Worm (Caenorhabditis elegans) whole organism, L4 larva: ENCODE results near the gene lgc-46.

Experiments
- F26F4.8 ChIP-seq: fragments of 200-800 bp; sonication (Bioruptor generic); conservative IDR thresholded peaks from 2 replicates; pipeline ENCODE4 v1.3.6; 2022; ENCODE audit warnings: missing genetic modification characterization, missing compliant biosample characterization
- T20F7.1 ChIP-seq: fragments of 200-800 bp; sonication (Bioruptor generic); optimal IDR thresholded peaks from 2 replicates; lab custom pipeline; 2018; ENCODE audit warnings: mild to moderate bottlenecking, missing genetic modification characterization, missing compliant biosample characterization
- T26A8.4 ChIP-seq: fragments of 200-800 bp; sonication (Bioruptor generic); IDR thresholded peaks from 2 replicates; pipeline ENCODE4 v1.3.6; 2022; ENCODE audit warnings: missing genetic modification characterization, missing compliant biosample characterization
- Y105C5A.15 ChIP-seq: fragments of 200-800 bp; sonication (Bioruptor generic); IDR thresholded peaks from 2 replicates; pipeline ENCODE4 v1.3.6; 2022; ENCODE audit warnings: missing genetic modification characterization, missing compliant biosample characterization
- Y75B8A.6 ChIP-seq: fragments of 200-800 bp; sonication (Bioruptor generic); IDR thresholded peaks from 2 replicates; pipeline ENCODE4 v1.3.6; 2022; ENCODE audit warnings: missing genetic modification reagents, missing genetic modification characterization, missing compliant biosample characterization
- ceh-32 ChIP-seq: sonication (generic microtip); optimal IDR thresholded peaks from 2 replicates; lab custom pipeline; 2016; ENCODE audit warnings: mild to moderate bottlenecking, missing genetic modification characterization, missing compliant biosample characterization; ENCODE audit not compliant: poor library complexity
- ceh-62 ChIP-seq: sonication (generic microtip); optimal IDR thresholded peaks from 2 replicates; lab custom pipeline; 2017; ENCODE audit warnings: missing biosample characterization, missing genetic modification characterization
- ces-1 ChIP-seq: fragments of 150-350 bp; sonication (generic microtip); optimal IDR thresholded peaks from 4 replicates; lab custom pipeline; 2014; ENCODE audit warnings: missing biosample characterization, missing genetic modification reagents, missing genetic modification characterization
- ctbp-1 ChIP-seq: fragments of 200-800 bp; sonication (Bioruptor generic); IDR thresholded peaks from 2 replicates; pipeline ENCODE4 v1.3.6; 2022; ENCODE audit warnings: missing genetic modification reagents, missing genetic modification characterization, missing compliant biosample characterization
- dmd-6 ChIP-seq: fragments of 200-800 bp; sonication (Bioruptor generic); IDR thresholded peaks from 2 replicates; pipeline ENCODE4 v1.3.6; 2022; ENCODE audit warnings: missing genetic modification reagents, missing genetic modification characterization, missing compliant biosample characterization
- dmd-8 ChIP-seq: fragments of 200-800 bp; sonication (Bioruptor generic); IDR thresholded peaks from 2 replicates; pipeline ENCODE4 v1.3.6; 2022; ENCODE audit warnings: missing genetic modification characterization, missing compliant biosample characterization
- dpl-1 ChIP-seq: fragments of 150-350 bp; optimal IDR thresholded peaks from 2 replicates; lab custom pipeline; 2014; ENCODE audit warnings: missing biosample characterization, missing genetic modification reagents, missing genetic modification characterization
- fkh-10 ChIP-seq: fragments of 150-350 bp; optimal IDR thresholded peaks from 2 replicates; lab custom pipeline; 2014; ENCODE audit warnings: missing biosample characterization, missing genetic modification reagents, missing genetic modification characterization
- fos-1 ChIP-seq: fragments of 150-350 bp; optimal IDR thresholded peaks from 2 replicates; lab custom pipeline; 2014; ENCODE audit warnings: missing biosample characterization, missing genetic modification characterization
- gei-8 ChIP-seq: fragments of 200-800 bp; sonication (Bioruptor generic); optimal IDR thresholded peaks from 2 replicates; lab custom pipeline; 2018; ENCODE audit warnings: mild to moderate bottlenecking, missing genetic modification characterization, missing compliant biosample characterization
- hif-1 ChIP-seq, 2 experiments: sonication (generic microtip); optimal IDR thresholded peaks; 2 replicates each; lab custom pipeline; 2016 to 2017; ENCODE audit warnings: missing compliant biosample characterization in 2 of 2, missing genetic modification characterization in 2 of 2, missing genetic modification reagents in 2 of 2, missing genotype in 2 of 2, mild to moderate bottlenecking in 1 of 2
- hlh-11 ChIP-seq: fragments of 200-800 bp; sonication (Bioruptor generic); optimal IDR thresholded peaks from 2 replicates; lab custom pipeline; 2018; ENCODE audit warnings: mild to moderate bottlenecking, missing genetic modification characterization, missing compliant biosample characterization
- hlh-30 ChIP-seq: sonication (generic microtip); optimal IDR thresholded peaks from 2 replicates; lab custom pipeline; 2017; ENCODE audit warnings: antibody characterized with exemption, mild to moderate bottlenecking, missing genetic modification characterization, missing compliant biosample characterization; ENCODE audit not compliant: insufficient read depth
- jun-1 ChIP-seq: fragments of 150-350 bp; optimal IDR thresholded peaks from 2 replicates; lab custom pipeline; 2014; ENCODE audit warnings: missing biosample characterization, missing genetic modification reagents, missing genetic modification characterization
- lim-7 ChIP-seq: fragments of 200-800 bp; sonication (Bioruptor generic); IDR thresholded peaks from 2 replicates; pipeline ENCODE4 v1.3.6; 2022; ENCODE audit warnings: missing genetic modification characterization, missing compliant biosample characterization
- lin-1 ChIP-seq: fragments of 200-800 bp; sonication (Bioruptor generic); IDR thresholded peaks from 2 replicates; pipeline ENCODE4 v1.3.6; 2022; ENCODE audit warnings: missing genetic modification reagents, missing genetic modification characterization, missing compliant biosample characterization
- lin-13 ChIP-seq: fragments of 150-350 bp; optimal IDR thresholded peaks from 2 replicates; lab custom pipeline; 2014; ENCODE audit warnings: missing biosample characterization, missing genetic modification reagents, missing genetic modification characterization
- lin-15B ChIP-seq: fragments of 150-350 bp; sonication (generic microtip); optimal IDR thresholded peaks from 3 replicates; lab custom pipeline; 2014; ENCODE audit warnings: missing biosample characterization, missing genetic modification characterization
- lin-38 ChIP-seq: fragments of 200-800 bp; sonication (Bioruptor generic); IDR thresholded peaks from 2 replicates; pipeline ENCODE4 v1.3.6; 2022; ENCODE audit warnings: missing genetic modification reagents, missing genetic modification characterization, missing compliant biosample characterization
- lsy-2 ChIP-seq, 2 experiments: fragments of 150-350 bp in 1 of 2; sonication (generic microtip) in 1 of 2; optimal IDR thresholded peaks; 2 replicates each; lab custom pipeline; 2014 to 2017; ENCODE audit warnings: missing biosample characterization in 2 of 2, missing genetic modification characterization in 2 of 2
- mdl-1 ChIP-seq, 2 experiments: fragments of 150-350 bp in 1 of 2; sonication (generic microtip) in 1 of 2; optimal IDR thresholded peaks; 2 replicates each; lab custom pipeline; 2014 to 2017; ENCODE audit warnings: missing biosample characterization in 2 of 2, missing genetic modification characterization in 2 of 2
- mdt-29 ChIP-seq: fragments of 200-800 bp; sonication (Bioruptor generic); IDR thresholded peaks from 2 replicates; pipeline ENCODE4 v1.3.6; 2022; ENCODE audit warnings: missing genetic modification reagents, missing genetic modification characterization, missing compliant biosample characterization
- mes-2 ChIP-seq: sonication (generic microtip); optimal IDR thresholded peaks from 2 replicates; lab custom pipeline; 2016; ENCODE audit warnings: missing genotype, mild to moderate bottlenecking, missing genetic modification characterization, missing compliant biosample characterization; ENCODE audit not compliant: poor library complexity, severe bottlenecking
- mxl-3 ChIP-seq: fragments of 200-800 bp; sonication (Bioruptor generic); optimal IDR thresholded peaks from 2 replicates; lab custom pipeline; 2018; ENCODE audit warnings: mild to moderate bottlenecking, missing genetic modification characterization, missing compliant biosample characterization
- nhr-10 ChIP-seq: fragments of 150-350 bp; optimal IDR thresholded peaks from 2 replicates; lab custom pipeline; 2014; ENCODE audit warnings: missing biosample characterization, missing genetic modification characterization
- nhr-11 ChIP-seq: fragments of 150-350 bp; optimal IDR thresholded peaks from 2 replicates; lab custom pipeline; 2014; ENCODE audit warnings: missing biosample characterization, missing genetic modification characterization
- nhr-25 ChIP-seq: sonication (generic microtip); optimal IDR thresholded peaks from 2 replicates; lab custom pipeline; 2017; ENCODE audit warnings: missing genetic modification characterization, mild to moderate bottlenecking, missing compliant biosample characterization, antibody characterized with exemption, moderate library complexity, borderline replicate concordance; ENCODE audit not compliant: insufficient read depth
- nhr-28 ChIP-seq: fragments of 150-350 bp; optimal IDR thresholded peaks from 2 replicates; lab custom pipeline; 2014; ENCODE audit warnings: missing biosample characterization, missing genetic modification characterization
- nhr-48 ChIP-seq: sonication (generic microtip); optimal IDR thresholded peaks from 2 replicates; lab custom pipeline; 2016; ENCODE audit warnings: mild to moderate bottlenecking, missing genetic modification characterization, missing compliant biosample characterization
- nhr-76 ChIP-seq: fragments of 150-350 bp; optimal IDR thresholded peaks from 2 replicates; lab custom pipeline; 2014; ENCODE audit warnings: missing biosample characterization, missing genetic modification characterization
- pha-4 ChIP-seq, 2 experiments: fragments of 150-350 bp in 1 of 2; fragments of 200-800 bp in 1 of 2; sonication (Bioruptor generic) in 1 of 2; IDR thresholded peaks in 1 of 2; optimal IDR thresholded peaks in 1 of 2; 2 replicates each; pipeline versions ENCODE4 v1.3.6 to Lab custom; 2014 to 2022; ENCODE audit warnings: missing genetic modification characterization in 2 of 2, missing genetic modification reagents in 2 of 2, missing biosample characterization in 1 of 2, missing compliant biosample characterization in 1 of 2
- php-3 ChIP-seq: fragments of 200-800 bp; sonication (Bioruptor generic); IDR thresholded peaks from 2 replicates; pipeline ENCODE4 v1.3.6; 2022; ENCODE audit warnings: missing genetic modification reagents, missing genetic modification characterization, missing compliant biosample characterization
- rbr-2 ChIP-seq: sonication (generic microtip); optimal IDR thresholded peaks from 2 replicates; lab custom pipeline; 2016; ENCODE audit warnings: missing genotype, missing genetic modification characterization, missing compliant biosample characterization
- skn-1 ChIP-seq: fragments of 150-350 bp; optimal IDR thresholded peaks from 2 replicates; lab custom pipeline; 2014; ENCODE audit warnings: missing biosample characterization, missing genetic modification characterization
- snpc-1.2 ChIP-seq: fragments of 200-800 bp; sonication (Bioruptor generic); IDR thresholded peaks from 2 replicates; pipeline ENCODE4 v1.3.6; 2022; ENCODE audit warnings: missing genetic modification reagents, missing genetic modification characterization, missing compliant biosample characterization
- spr-1 ChIP-seq: sonication (generic microtip); optimal IDR thresholded peaks from 2 replicates; lab custom pipeline; 2016; ENCODE audit warnings: mild to moderate bottlenecking, missing genetic modification characterization, missing compliant biosample characterization
- spr-3 ChIP-seq: fragments of 200-800 bp; sonication (Bioruptor generic); optimal IDR thresholded peaks from 2 replicates; lab custom pipeline; 2018; ENCODE audit warnings: mild to moderate bottlenecking, missing genetic modification characterization, missing compliant biosample characterization
- unc-62 ChIP-seq, 3 experiments: fragments of 150-350 bp in 1 of 3; sonication (generic microtip); optimal IDR thresholded peaks in 2 of 3; peaks in 1 of 3; 1 replicate in 1 of 3; 2 replicates in 2 of 3; lab custom pipeline; 2014 to 2017; ENCODE audit warnings: missing biosample characterization in 3 of 3, missing genetic modification characterization in 3 of 3, missing genetic modification reagents in 3 of 3, missing genotype in 1 of 3
- vab-7 ChIP-seq: fragments of 200-800 bp; sonication (Bioruptor generic); IDR thresholded peaks from 2 replicates; pipeline ENCODE4 v1.3.6; 2022; ENCODE audit warnings: missing genetic modification reagents, missing genetic modification characterization, missing compliant biosample characterization
- zfp-2 ChIP-seq: sonication (generic microtip); optimal IDR thresholded peaks from 2 replicates; lab custom pipeline; 2016; ENCODE audit warnings: mild to moderate bottlenecking, missing genetic modification characterization, missing compliant biosample characterization
- zip-2 ChIP-seq: fragments of 150-350 bp; optimal IDR thresholded peaks from 2 replicates; lab custom pipeline; 2014; ENCODE audit warnings: missing biosample characterization, missing genetic modification characterization

lgc-46 gene

DNA sequence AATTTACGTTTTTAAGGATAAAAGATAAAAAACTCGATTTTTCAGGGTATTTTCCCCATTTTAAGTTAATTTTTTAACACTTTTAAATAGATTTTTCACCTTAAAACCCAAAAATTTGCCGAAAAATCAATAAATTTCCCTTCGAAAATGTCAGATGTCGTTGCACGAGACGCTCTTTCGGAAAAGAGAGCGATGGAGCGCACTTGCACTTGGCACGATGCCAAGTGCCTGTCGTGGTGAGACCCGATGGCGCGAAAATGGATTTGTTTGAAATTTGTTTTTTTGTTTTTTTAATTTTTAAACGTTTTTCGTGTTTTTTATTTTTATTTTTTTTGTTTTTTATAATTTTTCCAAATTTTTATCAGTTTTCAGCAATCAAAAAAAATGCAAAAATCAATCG is 55.3 kb downstream of the lgc-46 start, which contains the start of the genes rab-18 and kbp-4 (continued):
- TF ChIP-seq skn-1 (tag; lab: Kevin White, UChicago), result no peak
- peak in 1 of 2 experiments; percentile 49 for TF ChIP-seq unc-62 (GFP tag; optimal IDR thresholded peaks at IDR 0.05 in 1 of 2; lab: Kevin White, UChicago)
- no peak for TF ChIP-seq unc-62 (tag; optimal IDR thresholded peaks at IDR 0.05; lab: Kevin White, UChicago)
- no peak for TF ChIP-seq Y105C5A.15
- TF ChIP-seq spr-1 (tag; lab: Kevin White, UChicago), result peak; percentile 76
- no peak for TF ChIP-seq ceh-62 (tag; lab: Kevin White, UChicago)
- peak; percentile 92 for TF ChIP-seq nhr-11 (tag; lab: Kevin White, UChicago)
- peak; percentile 19; the same call in 1 of the 2 replicates for TF ChIP-seq vab-7 (GFP tag; lab: Robert Waterston, UW)
- TF ChIP-seq zfp-2 (tag; lab: Kevin White, UChicago), result peak; percentile 88
- no peak for TF ChIP-seq T20F7.1 (GFP tag; lab: Kevin White, UChicago)
- TF ChIP-seq ceh-32 (tag; lab: Kevin White, UChicago), result no peak
- TF ChIP-seq lsy-2 (tag; optimal IDR thresholded peaks at IDR 0.05; lab: Kevin White, UChicago), result peak; percentile 85 to 97
- peak; percentile 77 for TF ChIP-seq ctbp-1 (GFP tag; lab: Robert Waterston, UW)
- TF ChIP-seq mxl-3 (GFP tag; lab: Kevin White, UChicago), result peak; percentile 58
- no peak for TF ChIP-seq php-3 (GFP tag; lab: Robert Waterston, UW)
- 0 out of 2 replicates have a peak, but pooled peaks have one; percentile 20 for TF ChIP-seq snpc-1.2
- peak; percentile 88 for TF ChIP-seq nhr-28 (tag; lab: Kevin White, UChicago)
- TF ChIP-seq mdl-1 (tag; optimal IDR thresholded peaks at IDR 0.05; lab: Kevin White, UChicago), result peak; percentile 56 to 96
- peak; percentile 94 for TF ChIP-seq mes-2 (tag; lab: Kevin White, UChicago)
- TF ChIP-seq fos-1 (tag; lab: Kevin White, UChicago), result no peak
- TF ChIP-seq lin-38 (GFP tag; lab: Robert Waterston, UW), result peak; percentile 99
- TF ChIP-seq nhr-10 (tag; lab: Kevin White, UChicago), result peak; percentile 6
- peak; percentile 80 for TF ChIP-seq dmd-6 (GFP tag; lab: Robert Waterston, UW)
- peak; percentile 91 for TF ChIP-seq hlh-11 (tag; lab: Kevin White, UChicago)
- TF ChIP-seq hlh-30, result peak; percentile 100
- TF ChIP-seq fkh-10, result peak; percentile 53
- no peak for TF ChIP-seq dmd-8
- TF ChIP-seq jun-1 (tag; lab: Kevin White, UChicago), result no peak
- TF ChIP-seq spr-3 (GFP tag; lab: Kevin White, UChicago), result no peak
- peak; percentile 67 for TF ChIP-seq nhr-25 (tag; lab: Kevin White, UChicago)
- peak; percentile 99 for TF ChIP-seq dpl-1 (GFP tag; lab: Kevin White, UChicago)
- TF ChIP-seq lin-15B (tag; lab: Kevin White, UChicago), result peak; percentile 85
- peak; percentile 70; the same call in 1 of the 2 replicates for TF ChIP-seq mdt-29 (GFP tag; lab: Robert Waterston, UW)
- TF ChIP-seq lin-13 (GFP tag; lab: Kevin White, UChicago), result peak; percentile 96
- no peak for TF ChIP-seq F26F4.8 (GFP tag; lab: Robert Waterston, UW)
- TF ChIP-seq zip-2, result peak; percentile 49
- TF ChIP-seq lin-1 (GFP tag; lab: Robert Waterston, UW), result peak; percentile 39; the same call in 1 of the 2 replicates
- peak in 1 of 2 experiments; percentile 71 for TF ChIP-seq hif-1 (tag; optimal IDR thresholded peaks at IDR 0.05; lab: Kevin White, UChicago)
- no peak for TF ChIP-seq ces-1 (GFP tag; lab: Kevin White, UChicago)
- peak; percentile 79 for TF ChIP-seq pha-4 (GFP tag; IDR thresholded peaks at IDR 0.05; lab: Robert Waterston, UW)
- TF ChIP-seq pha-4 (tag; optimal IDR thresholded peaks at IDR 0.05; lab: Kevin White, UChicago), result peak; percentile 34
- peak; percentile 76 for TF ChIP-seq T26A8.4
- TF ChIP-seq rbr-2 (tag; lab: Kevin White, UChicago), result peak; percentile 93
- TF ChIP-seq lim-7, result no peak
- no peak for TF ChIP-seq nhr-48 (tag; lab: Kevin White, UChicago)
- TF ChIP-seq gei-8 (GFP tag; lab: Kevin White, UChicago), result no peak
- no peak for TF ChIP-seq Y75B8A.6 (GFP tag; lab: Robert Waterston, UW)
- peak; percentile 21 for TF ChIP-seq nhr-76 (tag; lab: Kevin White, UChicago)
- TF ChIP-seq, all 104 proteins: peak for 54
